Worm (Caenorhabditis elegans) whole organism, L2 larva: ENCODE measurements around the gene clc-4.

Source experiments
- aly-2 ChIP-seq: fragments of 150-350 bp; optimal IDR thresholded peaks from 2 replicates; lab custom pipeline; 2014; ENCODE audit warnings: missing biosample characterization, missing genetic modification characterization
- ceh-16 ChIP-seq: fragments of 150-350 bp; optimal IDR thresholded peaks from 2 replicates; lab custom pipeline; 2014; ENCODE audit warnings: missing biosample characterization, missing genetic modification characterization
- dmd-4 ChIP-seq: sonication (generic microtip); optimal IDR thresholded peaks from 2 replicates; lab custom pipeline; 2017; ENCODE audit warnings: missing biosample characterization, missing genetic modification characterization
- egl-27 ChIP-seq: sonication (generic microtip); optimal IDR thresholded peaks from 3 replicates; lab custom pipeline; 2017; ENCODE audit warnings: missing biosample characterization, missing genetic modification reagents, missing genetic modification characterization
- mab-5 ChIP-seq: fragments of 150-350 bp; optimal IDR thresholded peaks from 2 replicates; lab custom pipeline; 2014; ENCODE audit warnings: missing biosample characterization, missing genetic modification characterization
- mdl-1 ChIP-seq, 2 experiments: fragments of 150-350 bp in 1 of 2; sonication (generic microtip) in 1 of 2; optimal IDR thresholded peaks; 2 replicates each; lab custom pipeline; 2017; ENCODE audit warnings: missing biosample characterization in 2 of 2, missing genetic modification characterization in 2 of 2
- nhr-11 ChIP-seq: fragments of 150-350 bp; optimal IDR thresholded peaks from 2 replicates; lab custom pipeline; 2014; ENCODE audit warnings: missing biosample characterization, missing genetic modification characterization
- nhr-12 ChIP-seq: fragments of 150-350 bp; optimal IDR thresholded peaks from 2 replicates; lab custom pipeline; 2014; ENCODE audit warnings: missing biosample characterization, missing genetic modification characterization
- nhr-25 ChIP-seq: fragments of 150-350 bp; sonication (generic microtip); optimal IDR thresholded peaks from 3 replicates; lab custom pipeline; 2014; ENCODE audit warnings: missing biosample characterization, missing genetic modification characterization
- nhr-77 ChIP-seq: fragments of 150-350 bp; optimal IDR thresholded peaks from 2 replicates; lab custom pipeline; 2014; ENCODE audit warnings: missing biosample characterization, missing genetic modification characterization

DNA sequence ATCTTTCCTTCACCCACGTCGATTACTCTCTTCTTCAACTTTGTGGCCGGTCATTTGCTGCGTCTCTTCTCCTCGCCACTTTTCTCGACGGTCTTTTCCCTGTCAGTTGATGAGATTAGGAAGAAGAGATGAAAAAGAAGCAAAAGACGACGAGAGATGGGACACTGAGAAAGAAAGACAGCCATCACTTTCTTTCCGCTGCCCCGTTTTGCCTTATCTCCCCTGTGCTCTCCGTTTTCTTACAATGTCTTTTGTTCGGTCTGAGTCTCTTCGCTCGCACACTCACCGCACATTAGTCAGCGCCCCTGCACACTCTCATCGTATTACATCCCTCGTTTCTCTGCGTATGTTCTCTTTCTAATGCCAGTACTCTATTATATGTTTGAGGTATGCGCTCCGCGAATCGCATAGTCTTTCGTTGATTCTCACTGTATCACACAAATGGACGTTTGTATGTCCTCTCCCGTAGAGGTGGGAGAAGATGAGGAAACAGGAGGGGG, 17.5 kb downstream of the clc-4 start:
- peak; percentile 99 for TF ChIP-seq egl-27 (tag; lab: Kevin White, UChicago)
- TF ChIP-seq mab-5 (tag; lab: Kevin White, UChicago), result peak; percentile 94
- no peak for TF ChIP-seq dmd-4 (tag; lab: Kevin White, UChicago)
- TF ChIP-seq aly-2 (tag; lab: Kevin White, UChicago), result no peak
- TF ChIP-seq nhr-11 (tag; lab: Kevin White, UChicago), result no peak
- peak; percentile 69 for TF ChIP-seq nhr-77 (tag; lab: Kevin White, UChicago)
- peak; percentile 44 for TF ChIP-seq nhr-12
- peak; percentile 89 for TF ChIP-seq ceh-16 (tag; lab: Kevin White, UChicago)
- TF ChIP-seq nhr-25 (tag; lab: Kevin White, UChicago), result peak; percentile 95
- TF ChIP-seq mdl-1 (tag; optimal IDR thresholded peaks at IDR 0.05; lab: Kevin White, UChicago), result peak; percentile 94 to 97
